Fruit fly (Drosophila melanogaster) whole organism, adult: Measurements from ENCODE around the gene CG46399.

Experiments
- CG11617 ChIP-seq: fragments of 200-800 bp; sonication (Bioruptor generic); optimal IDR thresholded peaks from 2 replicates; lab custom pipeline; 2017; ENCODE audit warnings: mild to moderate bottlenecking, missing biosample characterization, missing genetic modification reagents, missing genetic modification characterization
- CG12768 ChIP-seq: fragments of 200-800 bp; sonication (Bioruptor generic); optimal IDR thresholded peaks from 2 replicates; lab custom pipeline; 2017; ENCODE audit warnings: missing biosample characterization, missing genetic modification characterization, mild to moderate bottlenecking, moderate library complexity, missing genetic modification reagents
- CG14711 ChIP-seq: fragments of 200-800 bp; sonication (Bioruptor generic); optimal IDR thresholded peaks from 2 replicates; lab custom pipeline; 2018; ENCODE audit warnings: missing biosample characterization, mild to moderate bottlenecking, missing genetic modification characterization, moderate library complexity
- CG1620 ChIP-seq: fragments of 200-800 bp; sonication (Bioruptor generic); optimal IDR thresholded peaks from 2 replicates; lab custom pipeline; 2016; ENCODE audit warnings: missing biosample characterization, missing genetic modification characterization
- CG33017 ChIP-seq: fragments of 200-800 bp; sonication (Bioruptor generic); optimal IDR thresholded peaks from 2 replicates; lab custom pipeline; 2018; ENCODE audit warnings: missing biosample characterization, mild to moderate bottlenecking, missing genetic modification characterization, moderate library complexity
- CG5204 ChIP-seq: fragments of 200-800 bp; sonication (Bioruptor generic); optimal IDR thresholded peaks from 2 replicates; lab custom pipeline; 2016; ENCODE audit warnings: missing biosample characterization, missing genetic modification characterization
- CG7045 ChIP-seq: fragments of 200-800 bp; sonication (Bioruptor generic); optimal IDR thresholded peaks from 2 replicates; lab custom pipeline; 2017; ENCODE audit warnings: missing biosample characterization, mild to moderate bottlenecking, missing genetic modification characterization
- CG7101 ChIP-seq: fragments of 200-800 bp; sonication (Bioruptor generic); optimal IDR thresholded peaks from 2 replicates; lab custom pipeline; 2018; ENCODE audit warnings: missing biosample characterization, mild to moderate bottlenecking, missing genetic modification characterization, moderate library complexity
- Clk ChIP-seq: fragments of 200-800 bp; sonication (Bioruptor generic); optimal IDR thresholded peaks from 2 replicates; lab custom pipeline; 2017; ENCODE audit warnings: missing biosample characterization, missing genetic modification characterization
- Crg-1 ChIP-seq: fragments of 200-800 bp; sonication (Bioruptor generic); optimal IDR thresholded peaks from 2 replicates; lab custom pipeline; 2016; ENCODE audit warnings: missing biosample characterization, missing genetic modification characterization
- Hr96 ChIP-seq: fragments of 200-800 bp; sonication (Bioruptor generic); optimal IDR thresholded peaks from 2 replicates; lab custom pipeline; 2016; ENCODE audit warnings: missing biosample characterization, missing genetic modification characterization
- Mnt ChIP-seq: fragments of 200-800 bp; sonication (Bioruptor generic); optimal IDR thresholded peaks from 2 replicates; lab custom pipeline; 2016; ENCODE audit warnings: missing biosample characterization, mild to moderate bottlenecking, missing genetic modification characterization
- bab1 ChIP-seq: fragments of 200-800 bp; sonication (Bioruptor generic); optimal IDR thresholded peaks from 3 replicates; lab custom pipeline; 2019; ENCODE audit warnings: missing biosample characterization, mild to moderate bottlenecking, missing genetic modification characterization, moderate library complexity
- cic ChIP-seq: fragments of 200-800 bp; sonication (Bioruptor generic); optimal IDR thresholded peaks from 2 replicates; lab custom pipeline; 2017; ENCODE audit warnings: missing biosample characterization, mild to moderate bottlenecking, missing genetic modification characterization, moderate library complexity
- cnc ChIP-seq, 2 experiments: fragments of >200 bp; optimal IDR thresholded peaks; 2 replicates each; lab custom pipeline; 2017
- kay ChIP-seq: fragments of 200-800 bp; sonication (Bioruptor generic); peaks from one replicate; lab custom pipeline; 2016; ENCODE audit warnings: missing biosample characterization, missing genetic modification characterization, borderline replicate concordance
- ovo ChIP-seq: fragments of 200-800 bp; sonication (Bioruptor generic); optimal IDR thresholded peaks from 2 replicates; lab custom pipeline; 2016; ENCODE audit warnings: missing biosample characterization, missing genetic modification characterization
- pad ChIP-seq: fragments of 200-800 bp; sonication (Bioruptor generic); optimal IDR thresholded peaks from 3 replicates; lab custom pipeline; 2017; ENCODE audit warnings: missing biosample characterization, missing genetic modification characterization, mild to moderate bottlenecking, moderate library complexity, missing genetic modification reagents
- tj ChIP-seq: fragments of 200-800 bp; sonication (Bioruptor generic); optimal IDR thresholded peaks from 3 replicates; lab custom pipeline; 2017; ENCODE audit warnings: missing biosample characterization, mild to moderate bottlenecking, missing genetic modification characterization, moderate library complexity
- toe ChIP-seq: fragments of 200-800 bp; sonication (Bioruptor generic); optimal IDR thresholded peaks from 2 replicates; lab custom pipeline; 2016; ENCODE audit warnings: missing biosample characterization, missing genetic modification characterization

The CG46399 gene

DNA sequence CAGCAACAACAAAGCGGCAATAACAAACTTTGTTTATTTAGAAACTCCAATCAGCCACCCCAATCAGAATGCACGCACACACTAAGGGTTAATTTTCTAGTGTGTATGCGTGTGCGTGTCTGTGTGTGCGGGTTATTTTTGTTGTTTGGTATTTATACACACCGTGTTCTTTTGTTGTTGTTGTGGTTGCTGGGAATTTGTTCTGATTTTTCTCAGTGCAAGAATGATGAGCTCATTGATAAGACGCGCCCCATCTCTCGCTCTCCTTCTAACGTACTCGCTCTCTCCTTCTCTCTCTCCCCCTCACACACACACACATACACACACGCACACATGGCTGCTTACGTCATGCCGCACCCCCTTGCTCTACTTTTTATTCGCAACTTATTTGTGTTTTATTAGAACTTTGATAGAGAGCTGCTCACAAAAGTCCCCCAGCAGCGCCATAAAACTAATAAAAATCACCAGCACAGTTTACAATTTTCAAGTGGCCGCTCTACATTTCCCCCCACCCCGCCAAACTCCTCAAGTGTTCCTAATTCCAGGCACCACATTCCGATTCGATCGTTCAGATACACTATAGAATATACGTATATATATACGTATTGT is 19.2 kb upstream of the CG46399 start:
- TF ChIP-seq pad (GFP tag; lab: Kevin White, UChicago) (peak; percentile 40), Mnt (GFP tag; lab: Kevin White, UChicago) (peak; percentile 65), CG12768 (no peak), Clk (GFP tag; lab: Kevin White, UChicago) (no peak), CG14711 (tag; lab: Kevin White, UChicago) (peak; percentile 2), CG7045 (GFP tag; lab: Kevin White, UChicago) (no peak), cic (GFP tag; lab: Kevin White, UChicago) (peak; percentile 74), CG7101 (tag; lab: Kevin White, UChicago) (peak; percentile 35), CG5204 (no peak)

- peak; percentile 15 for TF ChIP-seq CG33017 (tag; lab: Kevin White, UChicago)
- TF ChIP-seq bab1 (GFP tag; lab: Kevin White, UChicago): peak; percentile 10
- TF ChIP-seq cnc (optimal IDR thresholded peaks at IDR 0.05; lab: Kevin White, UChicago): no peak
- TF ChIP-seq CG14711 (tag; lab: Kevin White, UChicago): peak; percentile 37
- no peak for TF ChIP-seq Mnt (GFP tag; lab: Kevin White, UChicago)
- no peak for TF ChIP-seq toe
- peak; percentile 37 for TF ChIP-seq CG7101 (tag; lab: Kevin White, UChicago)
- peak; percentile 93 for TF ChIP-seq kay
These were observed 18.6 kb upstream of the CG46399 start for dm6 chrX:14840417-14840872.

dm6 chrX:14841893-14842505 is 17.1 kb upstream of the CG46399 start:
- TF ChIP-seq Clk (GFP tag; lab: Kevin White, UChicago): no peak
- no peak for TF ChIP-seq Hr96 (GFP tag; lab: Kevin White, UChicago)
- TF ChIP-seq ovo (GFP tag; lab: Kevin White, UChicago): no peak
- TF ChIP-seq CG5204: no peak
- TF ChIP-seq CG1620: no peak
- TF ChIP-seq CG7101 (tag; lab: Kevin White, UChicago): no peak
- no peak for TF ChIP-seq Crg-1 (GFP tag; lab: Kevin White, UChicago)
- no peak for TF ChIP-seq CG12768
- TF ChIP-seq Mnt (GFP tag; lab: Kevin White, UChicago): no peak
- no peak for TF ChIP-seq kay
- no peak for TF ChIP-seq CG14711 (tag; lab: Kevin White, UChicago)
- no peak for TF ChIP-seq cic (GFP tag; lab: Kevin White, UChicago)
- no peak for TF ChIP-seq cnc (optimal IDR thresholded peaks at IDR 0.05; lab: Kevin White, UChicago)
- no peak for TF ChIP-seq CG7045 (GFP tag; lab: Kevin White, UChicago)

dm6 chrX:14844657-14845056 is 14.4 kb upstream of the CG46399 start, which contains the start of gene CG12539:
Gene CG12539, minus strand, starts transcription at chrX:14844757.
- TF ChIP-seq bab1 (GFP tag; lab: Kevin White, UChicago) (no peak), CG5204 (no peak), toe (no peak), CG7101 (tag; lab: Kevin White, UChicago) (no peak), Clk (GFP tag; lab: Kevin White, UChicago) (no peak), cnc (optimal IDR thresholded peaks at IDR 0.05; lab: Kevin White, UChicago) (no peak), Mnt (GFP tag; lab: Kevin White, UChicago) (no peak), CG11617 (GFP tag; lab: Kevin White, UChicago) (no peak), CG7045 (GFP tag; lab: Kevin White, UChicago) (no peak), CG1620 (no peak), Crg-1 (GFP tag; lab: Kevin White, UChicago) (no peak), CG14711 (tag; lab: Kevin White, UChicago) (no peak), pad (GFP tag; lab: Kevin White, UChicago) (no peak)

DNA sequence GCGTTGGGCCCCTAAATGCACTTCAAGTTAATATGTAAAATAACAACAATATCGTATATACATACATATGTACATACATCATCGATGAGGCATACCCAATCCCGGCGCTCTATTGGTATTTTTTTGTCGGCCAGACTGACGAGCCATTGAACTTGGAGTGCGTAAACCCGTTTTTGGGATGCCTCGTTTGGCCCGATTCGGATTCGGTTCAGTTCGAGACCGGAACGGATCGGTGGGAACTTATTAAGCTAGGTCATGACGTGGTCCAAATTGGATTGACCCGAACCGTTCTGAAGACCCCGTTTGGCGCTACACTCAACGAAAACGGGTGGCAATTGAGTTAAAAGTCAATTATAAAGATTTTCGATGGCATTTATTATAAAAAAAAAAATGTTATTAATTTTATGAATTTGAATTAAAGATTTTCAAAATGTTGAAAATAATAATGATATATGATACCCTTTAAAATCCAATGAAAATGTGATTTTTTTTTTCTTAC is 12.9 kb upstream of the CG46399 start:
- TF ChIP-seq CG1620 (no peak), CG14711 (tag; lab: Kevin White, UChicago) (no peak), toe (no peak), tj (GFP tag; lab: Kevin White, UChicago) (no peak), CG5204 (no peak)

- TF ChIP-seq Mnt (GFP tag; lab: Kevin White, UChicago): no peak
These were observed 10.2 kb upstream of the CG46399 start, which contains the start of gene CG9522 for dm6 chrX:14848755-14849354. Gene CG9522, minus strand, starts transcription at chrX:14848808.

DNA sequence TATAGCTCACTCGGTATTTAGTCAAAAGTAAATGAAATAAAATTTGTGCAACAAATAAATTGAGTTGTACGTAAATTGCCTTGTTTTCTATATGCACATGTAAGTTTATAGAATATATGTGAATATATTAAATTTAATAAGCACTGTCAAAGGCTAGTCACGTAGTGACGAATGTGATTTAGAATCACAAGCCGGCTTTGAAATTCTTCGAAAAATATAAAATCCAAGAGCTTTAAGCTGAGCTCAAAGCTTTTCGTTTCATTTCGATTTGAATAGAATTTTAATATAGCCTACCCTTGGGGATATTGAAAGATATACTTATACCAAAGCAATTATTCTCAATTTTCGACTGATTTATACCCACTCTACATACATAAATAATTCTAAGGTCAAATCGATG is 9.0 kb upstream of the CG46399 start:
- TF ChIP-seq kay (peak; percentile 81), pad (GFP tag; lab: Kevin White, UChicago) (no peak)
